Fruit fly (Drosophila melanogaster): ENCODE data around the gene Mec2.

The Mec2 gene

dm6 chrX:19229855-19230433 lies 42.1 kb downstream of the Mec2 start:
- no peak for TF ChIP-seq psq (optimal IDR thresholded peaks at IDR 0.05)
- TF ChIP-seq h (optimal IDR thresholded peaks at IDR 0.05): no peak
- no peak for TF ChIP-seq insv (optimal IDR thresholded peaks at IDR 0.05)
- no peak for TF ChIP-seq Myc (optimal IDR thresholded peaks at IDR 0.05)
- TF ChIP-seq Sin3A (optimal IDR thresholded peaks at IDR 0.05): no peak
- TF ChIP-seq ttk (optimal IDR thresholded peaks at IDR 0.05): no peak

DNA sequence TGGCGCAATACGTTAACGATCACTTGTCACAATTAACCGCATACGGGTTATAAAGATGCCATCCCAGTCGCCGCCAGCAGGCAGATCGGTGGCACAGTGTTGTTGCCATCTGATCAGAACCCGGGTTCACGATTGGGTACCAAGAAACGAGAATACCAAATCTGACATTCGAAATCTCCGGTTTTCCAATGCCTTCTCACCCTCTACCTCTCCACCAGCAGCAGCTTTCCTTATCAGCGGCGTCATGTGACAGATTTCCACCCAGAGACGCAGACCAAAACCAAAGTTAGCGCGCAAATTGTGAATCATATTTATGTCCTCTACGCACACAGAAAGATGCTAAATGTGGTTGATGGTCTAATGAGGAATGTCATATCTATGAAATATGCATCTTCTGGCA lies 50.8 kb downstream of the Mec2 start:
- TF ChIP-seq Sin3A (optimal IDR thresholded peaks at IDR 0.05) (no peak), Myc (optimal IDR thresholded peaks at IDR 0.05) (no peak), ttk (optimal IDR thresholded peaks at IDR 0.05) (no peak), insv (optimal IDR thresholded peaks at IDR 0.05) (no peak)

DNA sequence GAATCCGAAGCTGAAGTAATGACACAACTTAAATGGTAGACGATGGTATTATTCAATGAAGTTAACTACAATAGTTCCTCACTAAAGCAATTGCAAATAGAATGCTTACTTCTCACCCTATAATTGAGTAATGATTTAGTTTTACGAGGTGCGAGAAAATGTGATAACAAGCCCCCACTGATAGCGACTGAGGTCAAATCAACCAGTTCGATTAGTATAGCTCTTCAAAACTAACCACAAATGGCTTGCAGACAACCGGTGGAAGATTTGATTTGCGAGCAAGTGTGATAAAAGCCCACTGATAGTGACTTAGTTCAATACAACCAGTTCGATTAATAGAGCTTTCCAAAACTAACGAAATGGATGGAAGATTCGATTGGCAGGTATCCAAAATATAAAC lies 51.5 kb downstream of the Mec2 start:
- TF ChIP-seq psq (optimal IDR thresholded peaks at IDR 0.05): no peak
- no peak for TF ChIP-seq ttk (optimal IDR thresholded peaks at IDR 0.05)
- no peak for TF ChIP-seq h (optimal IDR thresholded peaks at IDR 0.05)
- no peak for TF ChIP-seq Sin3A (optimal IDR thresholded peaks at IDR 0.05)
- TF ChIP-seq Myc (optimal IDR thresholded peaks at IDR 0.05): no peak
- TF ChIP-seq insv (optimal IDR thresholded peaks at IDR 0.05): no peak
